ENCODE assay signal across 3 fruit fly cellular contexts in the genomic region with DNA sequence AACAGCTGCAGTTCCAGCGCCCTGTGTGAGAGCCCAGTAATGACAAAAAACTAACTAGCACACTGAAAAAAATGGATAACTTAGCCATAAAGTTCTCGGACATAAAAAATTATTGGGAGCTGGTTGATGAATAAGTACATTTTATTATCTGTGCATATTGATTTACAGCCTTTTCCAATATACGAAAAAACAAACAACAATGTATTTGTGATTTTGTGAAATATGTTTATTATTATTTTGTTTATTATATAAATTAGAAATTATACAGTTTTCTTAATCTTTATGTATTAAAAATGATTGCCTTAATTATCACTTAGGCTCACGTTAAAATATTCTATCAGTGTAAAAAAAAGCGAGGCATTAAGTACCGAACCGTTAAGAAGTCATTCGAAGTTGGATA.
TF ChIP-seq lines count a peak whose summit lies in the region.

No protein-coding gene starts in this region.

- no peak for TF ChIP-seq CTCF in whole organism, embryonic (GFP tag; optimal IDR thresholded peaks at IDR 0.05; lab: Kevin White, UChicago)

TF ChIP-seq in whole organism, embryonic, 481 proteins besides CTCF, POLR2A, EP300 and RAD21 (continues in another document):
- TF ChIP-seq CG10209 (GFP tag; optimal IDR thresholded peaks at IDR 0.05; lab: Kevin White, UChicago) (peak; percentile 21), twi (tag; optimal IDR thresholded peaks at IDR 0.05; lab: Kevin White, UChicago) (no peak), hth (optimal IDR thresholded peaks at IDR 0.05; lab: Kevin White, UChicago) (no peak), CG11456 (GFP tag; IDR thresholded peaks at IDR 0.05; lab: Robert Waterston, UW) (no peak), CG4707 (GFP tag; optimal IDR thresholded peaks at IDR 0.05; lab: Kevin White, UChicago) (no peak), phol (tag; optimal IDR thresholded peaks at IDR 0.05; lab: Kevin White, UChicago) (peak; percentile 65), fd3F (GFP tag; optimal IDR thresholded peaks at IDR 0.05; lab: Kevin White, UChicago) (no peak), CG7556 (GFP tag; optimal IDR thresholded peaks at IDR 0.05; lab: Kevin White, UChicago) (peak; percentile 46), fd64A (GFP tag; optimal IDR thresholded peaks at IDR 0.05; lab: Kevin White, UChicago) (no peak), sens (GFP tag; lab: Kevin White, UChicago) (peak; percentile 50), CG10147 (GFP tag; optimal IDR thresholded peaks at IDR 0.05; lab: Kevin White, UChicago) (peak; percentile 5), CG5180 (GFP tag; optimal IDR thresholded peaks at IDR 0.05; lab: Kevin White, UChicago) (no peak), Hr3 (GFP tag; optimal IDR thresholded peaks at IDR 0.05; lab: Kevin White, UChicago) (no peak), Drgx (GFP tag; IDR thresholded peaks at IDR 0.05; lab: Robert Waterston, UW) (peak; percentile 38), PHDP (tag; optimal IDR thresholded peaks at IDR 0.05; lab: Kevin White, UChicago) (peak; percentile 16), shn (GFP tag; optimal IDR thresholded peaks at IDR 0.05; lab: Kevin White, UChicago) (no peak), gem (tag; optimal IDR thresholded peaks at IDR 0.05; lab: Kevin White, UChicago) (peak; percentile 70), Dp (GFP tag; optimal IDR thresholded peaks at IDR 0.05; lab: Kevin White, UChicago) (no peak), CG6654 (GFP tag; optimal IDR thresholded peaks at IDR 0.05; lab: Kevin White, UChicago) (peak; percentile 1), pros (GFP tag; optimal IDR thresholded peaks at IDR 0.05; lab: Kevin White, UChicago) (no peak), CG11398 (GFP tag; optimal IDR thresholded peaks at IDR 0.05; lab: Kevin White, UChicago) (no peak), Sry-δ (GFP tag; optimal IDR thresholded peaks at IDR 0.05; lab: Kevin White, UChicago) (no peak), Hr51 (GFP tag; optimal IDR thresholded peaks at IDR 0.05; lab: Kevin White, UChicago) (peak in 1 of 2 experiments; percentile 48), CG17829 (tag; optimal IDR thresholded peaks at IDR 0.05; lab: Kevin White, UChicago) (peak; percentile 25), Ptx1 (GFP tag; IDR thresholded peaks at IDR 0.05; lab: Robert Waterston, UW) (0 out of 2 replicates have a peak, but pooled peaks have one; percentile 21), Jarid2 (GFP tag; optimal IDR thresholded peaks at IDR 0.05; lab: Kevin White, UChicago) (no peak), NC2β (GFP tag; optimal IDR thresholded peaks at IDR 0.05; lab: Kevin White, UChicago) (no peak), CG7271 (tag; optimal IDR thresholded peaks at IDR 0.05; lab: Kevin White, UChicago) (no peak), CG8388 (GFP tag; optimal IDR thresholded peaks at IDR 0.05; lab: Kevin White, UChicago) (peak; percentile 36)

TF ChIP-seq in whole organism, prepupa, 60 proteins besides CTCF, POLR2A, EP300 and RAD21 (continues in another document):
- TF ChIP-seq salr (GFP tag; optimal IDR thresholded peaks at IDR 0.05; lab: Kevin White, UChicago) (peak in 1 of 2 experiments; percentile 61), CG1621 (tag; optimal IDR thresholded peaks at IDR 0.05; lab: Kevin White, UChicago) (no peak), dac (GFP tag; optimal IDR thresholded peaks at IDR 0.05; lab: Kevin White, UChicago) (no peak), Ets21C (GFP tag; optimal IDR thresholded peaks at IDR 0.05; lab: Kevin White, UChicago) (no peak), CG34406 (GFP tag; optimal IDR thresholded peaks at IDR 0.05; lab: Kevin White, UChicago) (peak; percentile 28), CG10631 (GFP tag; optimal IDR thresholded peaks at IDR 0.05; lab: Kevin White, UChicago) (peak; percentile 61), Eip75B (GFP tag; optimal IDR thresholded peaks at IDR 0.05; lab: Kevin White, UChicago) (no peak), CG3032 (tag; optimal IDR thresholded peaks at IDR 0.05; lab: Kevin White, UChicago) (peak; percentile 56), fkh (GFP tag; optimal IDR thresholded peaks at IDR 0.05; lab: Kevin White, UChicago) (no peak), Ets96B (tag; optimal IDR thresholded peaks at IDR 0.05; lab: Kevin White, UChicago) (peak; percentile 55), Gug (GFP tag; IDR thresholded peaks at IDR 0.05; lab: Robert Waterston, UW) (no peak), net (GFP tag; optimal IDR thresholded peaks at IDR 0.05; lab: Kevin White, UChicago) (peak; percentile 51), Met (GFP tag; optimal IDR thresholded peaks at IDR 0.05; lab: Kevin White, UChicago) (no peak), Hr39 (GFP tag; optimal IDR thresholded peaks at IDR 0.05; lab: Kevin White, UChicago) (no peak), CG32006 (GFP tag; optimal IDR thresholded peaks at IDR 0.05; lab: Kevin White, UChicago) (peak; percentile 79), vri (GFP tag; optimal IDR thresholded peaks at IDR 0.05; lab: Kevin White, UChicago) (no peak), CG10669 (GFP tag; optimal IDR thresholded peaks at IDR 0.05; lab: Kevin White, UChicago) (peak; percentile 40), CG7368 (GFP tag; optimal IDR thresholded peaks at IDR 0.05; lab: Kevin White, UChicago) (no peak), CG16779 (tag; optimal IDR thresholded peaks at IDR 0.05; lab: Kevin White, UChicago) (no peak), Sox15 (GFP tag; optimal IDR thresholded peaks at IDR 0.05; lab: Kevin White, UChicago) (no peak), CG8632 (GFP tag; optimal IDR thresholded peaks at IDR 0.05; lab: Kevin White, UChicago) (no peak), eg (GFP tag; IDR thresholded peaks at IDR 0.05; lab: Robert Waterston, UW) (no peak), Sox102F (GFP tag; optimal IDR thresholded peaks at IDR 0.05; lab: Kevin White, UChicago) (no peak), pdm3 (GFP tag; optimal IDR thresholded peaks at IDR 0.05; lab: Kevin White, UChicago) (peak; percentile 10), Hr4 (GFP tag; optimal IDR thresholded peaks at IDR 0.05; lab: Kevin White, UChicago) (peak; percentile 33), CG11762 (GFP tag; optimal IDR thresholded peaks at IDR 0.05; lab: Kevin White, UChicago; ENCODE audit: insufficient read depth) (peak; percentile 12), CG31627 (GFP tag; optimal IDR thresholded peaks at IDR 0.05; lab: Kevin White, UChicago) (no peak), Smox (GFP tag; optimal IDR thresholded peaks at IDR 0.05; lab: Kevin White, UChicago) (no peak), CG4318 (GFP tag; optimal IDR thresholded peaks at IDR 0.05; lab: Kevin White, UChicago) (peak; percentile 51), Eip78C (GFP tag; lab: Kevin White, UChicago) (peak; percentile 80), fd59A (GFP tag; optimal IDR thresholded peaks at IDR 0.05; lab: Kevin White, UChicago) (peak; percentile 36), achi (GFP tag; optimal IDR thresholded peaks at IDR 0.05; lab: Kevin White, UChicago) (peak; percentile 61)

TF ChIP-seq in whole organism, pupa, 21 proteins besides CTCF, POLR2A, EP300 and RAD21:
- TF ChIP-seq D1 (tag; optimal IDR thresholded peaks at IDR 0.05; lab: Kevin White, UChicago) (peak; percentile 25), fd96Ca (GFP tag; IDR thresholded peaks at IDR 0.05; lab: Robert Waterston, UW) (no peak), CG32121 (GFP tag; IDR thresholded peaks at IDR 0.05; lab: Robert Waterston, UW) (no peak), EcR (GFP tag; optimal IDR thresholded peaks at IDR 0.05; lab: Kevin White, UChicago) (no peak), CG12605 (GFP tag; IDR thresholded peaks at IDR 0.05; lab: Robert Waterston, UW) (0 out of 2 replicates have a peak, but pooled peaks have one; percentile 12), Ets98B (GFP tag; IDR thresholded peaks at IDR 0.05; lab: Robert Waterston, UW) (no peak), CG10348 (GFP tag; IDR thresholded peaks at IDR 0.05; lab: Robert Waterston, UW) (no peak), Snoo (tag; optimal IDR thresholded peaks at IDR 0.05; lab: Kevin White, UChicago) (no peak), Pif1A (GFP tag; optimal IDR thresholded peaks at IDR 0.05; lab: Kevin White, UChicago) (no peak), CG17806 (tag; optimal IDR thresholded peaks at IDR 0.05; lab: Kevin White, UChicago) (peak; percentile 65), CG8301 (tag; optimal IDR thresholded peaks at IDR 0.05; lab: Kevin White, UChicago) (peak; percentile 70), CG15710 (tag; optimal IDR thresholded peaks at IDR 0.05; lab: Kevin White, UChicago) (peak; percentile 56), CG13204 (GFP tag; optimal IDR thresholded peaks at IDR 0.05; lab: Kevin White, UChicago) (no peak), CG8159 (tag; optimal IDR thresholded peaks at IDR 0.05; lab: Kevin White, UChicago) (peak; percentile 72), CG14655 (GFP tag; optimal IDR thresholded peaks at IDR 0.05; lab: Kevin White, UChicago) (peak; percentile 84), CG4496 (GFP tag; IDR thresholded peaks at IDR 0.05; lab: Robert Waterston, UW) (peak; percentile 69; the same call in 2 of the 3 replicates), rn (GFP tag; IDR thresholded peaks at IDR 0.05; lab: Robert Waterston, UW) (no peak), CG9948 (tag; optimal IDR thresholded peaks at IDR 0.05; lab: Kevin White, UChicago) (peak; percentile 77), CG34367 (tag; optimal IDR thresholded peaks at IDR 0.05; lab: Kevin White, UChicago) (peak; percentile 15), Pif1B (GFP tag; optimal IDR thresholded peaks at IDR 0.05; lab: Kevin White, UChicago) (no peak), gl (tag; optimal IDR thresholded peaks at IDR 0.05; lab: Kevin White, UChicago) (no peak)

Comparison
In these comparisons a context has a peak if more than half of its experiments do, and no peak if none do; other contexts are left out.
1. Of the 7 proteins assayed by ChIP-seq in both whole organism, embryonic and whole organism, prepupa: peak only in whole organism, embryonic: Sox102F; only in whole organism, prepupa: none; in both: none; in neither: 6.